Fruit fly (Drosophila melanogaster): ENCODE data around the gene Acox3.

- TF ChIP-seq CG14711 (tag; optimal IDR thresholded peaks at IDR 0.05) (no peak), pad (GFP tag; optimal IDR thresholded peaks at IDR 0.05) (no peak), CG12768 (GFP tag; optimal IDR thresholded peaks at IDR 0.05) (no peak), CG11617 (GFP tag; optimal IDR thresholded peaks at IDR 0.05) (no peak), Mnt (GFP tag; optimal IDR thresholded peaks at IDR 0.05) (no peak), Crg-1 (GFP tag; optimal IDR thresholded peaks at IDR 0.05) (no peak)
These were observed 13.3 kb upstream of the Acox3 start for dm6 chr2L:6461497-6461896.
